Fruit fly (Drosophila melanogaster): Measurements from ENCODE around the gene CG31668.

The CG31668 gene

DNA sequence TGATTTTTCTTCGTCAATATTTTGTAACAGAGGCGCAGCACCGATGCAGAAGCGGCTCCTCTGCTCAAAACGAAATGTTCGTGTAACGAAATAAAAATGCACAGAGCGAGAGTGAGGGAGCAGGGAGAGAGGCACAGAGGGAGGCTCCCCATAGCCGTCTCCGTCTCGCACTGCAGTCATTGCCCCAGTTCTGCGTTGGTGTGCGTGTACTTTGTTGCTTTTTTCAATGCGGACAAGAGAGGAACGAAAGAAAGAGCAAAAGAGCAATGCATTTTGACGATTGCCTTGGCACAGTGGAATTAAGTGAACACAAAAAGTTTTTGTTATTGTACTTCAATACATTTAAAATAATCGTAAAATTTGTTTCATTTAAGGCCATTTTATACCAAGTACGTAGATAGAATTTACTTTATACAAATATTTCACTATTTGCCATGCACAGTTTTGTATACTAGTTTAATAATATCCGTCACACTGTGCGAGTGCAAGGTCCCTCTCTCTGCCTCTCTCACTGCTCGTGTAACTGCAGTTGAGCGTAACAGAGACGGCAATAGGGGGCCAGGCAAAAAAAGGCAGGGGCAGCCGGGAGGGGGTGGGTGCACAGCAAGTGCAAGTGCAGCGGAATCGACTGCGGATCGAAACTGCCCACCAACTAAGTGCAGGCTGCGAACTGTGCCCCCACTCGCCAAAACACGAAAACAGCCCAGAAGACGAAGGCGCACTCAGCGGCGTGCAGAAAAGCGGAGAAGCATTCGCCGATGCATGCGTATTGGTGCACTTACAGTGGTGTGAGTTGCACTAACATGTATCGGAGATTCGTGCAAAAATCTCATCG is 3.7 kb downstream of the CG31668 start (continued):
- TF ChIP-seq CkIIα-i1 (GFP tag; IDR thresholded peaks at IDR 0.05): peak; percentile 74; the same call in 1 of the 2 replicates
- TF ChIP-seq sisA (GFP tag; IDR thresholded peaks at IDR 0.05): peak; percentile 99
- TF ChIP-seq Dek (tag; optimal IDR thresholded peaks at IDR 0.05): peak; percentile 92
- TF ChIP-seq Stat92E (GFP tag; optimal IDR thresholded peaks at IDR 0.05): peak in 1 of 3 experiments; percentile 100
- peak; percentile 93 for TF ChIP-seq CG8281 (tag; optimal IDR thresholded peaks at IDR 0.05)
- peak; percentile 98 for TF ChIP-seq bab2 (GFP tag; optimal IDR thresholded peaks at IDR 0.05)
- peak; percentile 89 for TF ChIP-seq CG11456 (GFP tag; IDR thresholded peaks at IDR 0.05)
- peak; percentile 69 for TF ChIP-seq sug (tag; optimal IDR thresholded peaks at IDR 0.05)
- peak; percentile 89 for TF ChIP-seq CG3163 (GFP tag; optimal IDR thresholded peaks at IDR 0.05)
- TF ChIP-seq CG4328 (GFP tag; optimal IDR thresholded peaks at IDR 0.05): peak; percentile 89
- TF ChIP-seq fd102C (GFP tag; optimal IDR thresholded peaks at IDR 0.05): peak; percentile 99
- TF ChIP-seq Hr78 (GFP tag; optimal IDR thresholded peaks at IDR 0.05): peak in 1 of 2 experiments; percentile 97
- TF ChIP-seq CG1529 (GFP tag; optimal IDR thresholded peaks at IDR 0.05): peak; percentile 100
- TF ChIP-seq Ravus (GFP tag; IDR thresholded peaks at IDR 0.05): peak; percentile 94
- no peak for TF ChIP-seq hkb (optimal IDR thresholded peaks at IDR 0.05)
- peak; percentile 99 for TF ChIP-seq hkb (GFP tag; IDR thresholded peaks at IDR 0.05)
- peak; percentile 91 for TF ChIP-seq CG31365 (tag; optimal IDR thresholded peaks at IDR 0.05)
- peak; percentile 99 for TF ChIP-seq CG4820 (GFP tag; optimal IDR thresholded peaks at IDR 0.05)
- peak; percentile 98 for TF ChIP-seq CG12104 (GFP tag; optimal IDR thresholded peaks at IDR 0.05)
- peak; percentile 90 for TF ChIP-seq CG15073 (GFP tag; optimal IDR thresholded peaks at IDR 0.05)
- peak; percentile 83 for TF ChIP-seq CG10321 (GFP tag; IDR thresholded peaks at IDR 0.05)
- peak; percentile 100 for TF ChIP-seq ci (GFP tag; IDR thresholded peaks at IDR 0.05)
- TF ChIP-seq CG1233 (GFP tag; optimal IDR thresholded peaks at IDR 0.05): peak; percentile 98
- TF ChIP-seq cas (GFP tag; IDR thresholded peaks at IDR 0.05): peak; percentile 79
- TF ChIP-seq pho (GFP tag; optimal IDR thresholded peaks at IDR 0.05): peak; percentile 84
- peak; percentile 98 for TF ChIP-seq CG12942 (GFP tag; optimal IDR thresholded peaks at IDR 0.05)
- TF ChIP-seq NC2β (GFP tag; optimal IDR thresholded peaks at IDR 0.05): peak; percentile 99
- peak; percentile 94 for TF ChIP-seq CG7357 (GFP tag; IDR thresholded peaks at IDR 0.05)
- peak; percentile 99 for TF ChIP-seq CG4282 (GFP tag; optimal IDR thresholded peaks at IDR 0.05)
- peak; percentile 97 for TF ChIP-seq CG8944 (GFP tag; optimal IDR thresholded peaks at IDR 0.05)
- peak; percentile 92 for TF ChIP-seq Bdp1 (GFP tag; optimal IDR thresholded peaks at IDR 0.05)
- peak; percentile 98 for TF ChIP-seq sqz (GFP tag; optimal IDR thresholded peaks at IDR 0.05)
- peak; percentile 99 for TF ChIP-seq CG3407 (GFP tag; optimal IDR thresholded peaks at IDR 0.05)
- peak; percentile 94 for TF ChIP-seq ERR (GFP tag; optimal IDR thresholded peaks at IDR 0.05)
- peak; percentile 100 for TF ChIP-seq oc (tag; optimal IDR thresholded peaks at IDR 0.05)
- peak; percentile 98 for TF ChIP-seq kay (GFP tag; optimal IDR thresholded peaks at IDR 0.05)
- TF ChIP-seq CG2116 (GFP tag; optimal IDR thresholded peaks at IDR 0.05): peak; percentile 92
- TF ChIP-seq bowl (GFP tag; IDR thresholded peaks at IDR 0.05): peak; percentile 95
- TF ChIP-seq chn (GFP tag; optimal IDR thresholded peaks at IDR 0.05): peak; percentile 99
- peak; percentile 100 for TF ChIP-seq ara (GFP tag; IDR thresholded peaks at IDR 0.05)
- peak; percentile 91 for TF ChIP-seq CG30020 (tag; optimal IDR thresholded peaks at IDR 0.05)
- TF ChIP-seq org-1 (GFP tag; optimal IDR thresholded peaks at IDR 0.05): peak; percentile 99
- peak; percentile 99 for TF ChIP-seq CG7839 (tag; optimal IDR thresholded peaks at IDR 0.05)
- TF ChIP-seq CG3065 (GFP tag; optimal IDR thresholded peaks at IDR 0.05): peak; percentile 96
- TF ChIP-seq CG16815 (GFP tag; optimal IDR thresholded peaks at IDR 0.05): peak; percentile 98
- peak; percentile 94 for TF ChIP-seq pb (GFP tag; optimal IDR thresholded peaks at IDR 0.05)
- TF ChIP-seq C15 (GFP tag; IDR thresholded peaks at IDR 0.05): peak; percentile 93
- peak; percentile 72 for TF ChIP-seq CG9797 (GFP tag; optimal IDR thresholded peaks at IDR 0.05)
- peak; percentile 98 for TF ChIP-seq lmd (GFP tag; IDR thresholded peaks at IDR 0.05)
- peak; percentile 77 for TF ChIP-seq CG8478 (optimal IDR thresholded peaks at IDR 0.05)
